Fruit fly (Drosophila melanogaster) Kc167 (cell line): ENCODE data around the gene lobo.

Source experiments
- h ChIP-seq: fragments of >200 bp; optimal IDR thresholded peaks from 3 replicates; lab custom pipeline; 2018; ENCODE audit warnings: missing external identifiers
- insv ChIP-seq: fragments of >200 bp; optimal IDR thresholded peaks from 3 replicates; lab custom pipeline; 2018; ENCODE audit warnings: missing external identifiers

dm6 chr3R:25208767-25209075, 15.1 kb upstream of the lobo start:
- no peak for TF ChIP-seq h (lab: Kevin White, UChicago)
- TF ChIP-seq insv (lab: Kevin White, UChicago), result no peak
